Fruit fly (Drosophila melanogaster) whole organism: ENCODE data around the gene CG46426.

Experiments used
- CG8478 ChIP-seq: fragments of >200 bp; optimal IDR thresholded peaks from 2 replicates; lab custom pipeline; 2018; ENCODE audit warnings: inconsistent platforms
- Dll ChIP-seq: fragments of >200 bp; optimal IDR thresholded peaks from 2 replicates; lab custom pipeline; 2017
- EcR ChIP-seq, 2 experiments: fragments of >200 bp; optimal IDR thresholded peaks; 2 replicates each; lab custom pipeline; 2017; ENCODE audit warnings: missing biosample characterization in 2 of 2, missing genetic modification characterization in 2 of 2, missing genetic modification reagents in 2 of 2
- pan ChIP-seq: fragments of >200 bp; optimal IDR thresholded peaks from 2 replicates; lab custom pipeline; 2017
- psq ChIP-seq: fragments of >200 bp; optimal IDR thresholded peaks from 2 replicates; lab custom pipeline; 2017
- usp ChIP-seq: fragments of >200 bp; optimal IDR thresholded peaks from 2 replicates; lab custom pipeline; 2017; ENCODE audit warnings: missing biosample characterization, missing genetic modification characterization, mixed read lengths

CG46426 gene

DNA sequence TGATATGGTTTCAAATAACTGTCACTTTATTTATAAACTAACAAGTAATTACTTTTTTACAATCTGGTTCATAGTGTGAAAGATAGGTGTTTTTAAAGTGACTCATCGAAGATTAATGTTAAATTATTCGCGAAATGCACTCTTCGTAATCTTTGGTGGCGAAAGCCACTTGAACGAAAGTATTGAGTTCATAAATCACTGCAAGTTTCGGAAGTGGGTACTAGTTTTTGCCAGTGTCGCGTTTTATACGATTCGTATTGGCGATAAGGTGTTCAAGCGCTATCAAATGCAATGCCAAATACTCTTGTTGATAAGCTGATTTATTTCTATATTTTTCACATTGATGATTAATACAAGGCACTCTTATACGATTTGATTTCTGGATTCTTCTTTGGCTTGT, 1.1 kb upstream of the CG46426 start:
- TF ChIP-seq psq (lab: Kevin White, UChicago) (no peak), pan (lab: Kevin White, UChicago) (no peak), EcR (GFP tag; optimal IDR thresholded peaks at IDR 0.05; lab: Kevin White, UChicago) (no peak), Dll (no peak), usp (no peak), CG8478 (no peak)

DNA sequence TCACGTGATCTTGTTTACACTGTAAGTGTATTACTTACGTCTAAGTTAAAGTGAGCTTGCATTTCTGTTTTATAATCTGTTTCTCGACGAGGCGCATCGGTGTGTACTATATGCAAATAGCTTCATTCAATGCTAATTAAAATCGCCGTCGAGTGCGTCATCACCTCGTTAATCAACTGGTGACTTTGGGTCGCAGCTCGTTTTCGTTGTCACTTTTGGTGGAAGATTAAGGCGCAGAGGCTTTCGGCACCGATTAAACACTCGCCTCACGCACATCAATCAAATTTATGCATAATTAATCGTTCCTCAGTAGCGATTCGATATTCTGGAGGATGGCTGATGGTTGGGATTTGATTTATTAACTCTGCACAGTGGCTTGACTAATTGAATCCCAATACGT, 1.6 kb downstream of the CG46426 start:
- no peak for TF ChIP-seq EcR (GFP tag; optimal IDR thresholded peaks at IDR 0.05; lab: Kevin White, UChicago)
- no peak for TF ChIP-seq psq (lab: Kevin White, UChicago)
- no peak for TF ChIP-seq pan (lab: Kevin White, UChicago)
- TF ChIP-seq CG8478, result no peak
- TF ChIP-seq Dll, result no peak
- no peak for TF ChIP-seq usp

DNA sequence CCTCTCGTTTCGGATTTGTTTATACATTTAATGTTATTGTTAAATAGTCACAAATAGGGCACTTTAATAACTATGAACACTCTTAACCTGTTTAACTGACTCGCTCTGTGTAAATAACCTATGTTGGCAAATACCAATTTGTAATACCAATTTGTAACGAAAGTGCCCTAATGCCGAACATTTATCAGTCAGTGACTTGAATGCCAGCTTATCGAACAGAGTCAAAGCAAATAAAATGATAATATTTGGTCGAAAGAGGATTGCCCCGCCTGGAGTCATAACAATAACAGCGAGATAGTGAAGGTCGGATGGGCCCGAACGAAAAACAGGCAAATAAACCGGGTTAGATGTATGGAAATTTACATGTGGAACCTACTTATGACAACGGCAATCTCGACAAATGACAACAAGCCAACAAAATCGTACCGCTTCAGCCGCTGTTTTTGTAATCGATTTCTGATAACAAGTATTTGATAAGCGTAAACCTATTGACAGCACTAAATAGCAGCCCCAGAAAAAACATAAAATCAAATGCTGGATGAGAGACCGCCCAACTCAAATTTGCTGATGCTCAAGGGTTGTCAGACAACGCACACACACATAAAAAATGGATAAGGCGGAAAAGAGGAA, 2.6 kb downstream of the CG46426 start:
- TF ChIP-seq Dll, result no peak
- no peak for TF ChIP-seq EcR (GFP tag; optimal IDR thresholded peaks at IDR 0.05; lab: Kevin White, UChicago)

DNA sequence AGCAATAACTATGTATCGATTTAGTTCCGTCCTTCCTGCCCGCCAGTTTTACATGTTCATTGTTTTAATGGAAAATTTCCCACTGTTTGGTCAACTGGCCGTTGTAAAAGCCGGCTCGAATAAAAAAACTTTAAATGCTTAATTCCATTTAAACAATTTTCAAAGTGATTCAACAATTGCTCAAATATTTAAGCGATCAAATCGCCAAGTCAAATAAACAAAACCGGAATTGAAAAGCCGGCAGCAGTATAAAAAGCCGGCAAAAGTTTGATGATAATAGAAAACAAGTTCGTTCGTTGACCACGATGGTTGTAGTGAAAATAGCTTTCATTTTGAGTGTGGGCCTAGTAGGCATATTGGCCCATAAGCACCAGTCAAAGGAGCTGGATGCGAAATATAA, 4.3 kb downstream of the CG46426 start, which contains the start of gene Mal-B1:
Gene Mal-B1, plus strand, starts transcription at position 301 of the 400 bp plus-strand sequence.
- TF ChIP-seq EcR (GFP tag; optimal IDR thresholded peaks at IDR 0.05; lab: Kevin White, UChicago), result no peak
- TF ChIP-seq CG8478, result no peak
- TF ChIP-seq Dll, result no peak
- no peak for TF ChIP-seq psq (lab: Kevin White, UChicago)
- TF ChIP-seq pan (lab: Kevin White, UChicago), result no peak
- TF ChIP-seq usp, result no peak

DNA sequence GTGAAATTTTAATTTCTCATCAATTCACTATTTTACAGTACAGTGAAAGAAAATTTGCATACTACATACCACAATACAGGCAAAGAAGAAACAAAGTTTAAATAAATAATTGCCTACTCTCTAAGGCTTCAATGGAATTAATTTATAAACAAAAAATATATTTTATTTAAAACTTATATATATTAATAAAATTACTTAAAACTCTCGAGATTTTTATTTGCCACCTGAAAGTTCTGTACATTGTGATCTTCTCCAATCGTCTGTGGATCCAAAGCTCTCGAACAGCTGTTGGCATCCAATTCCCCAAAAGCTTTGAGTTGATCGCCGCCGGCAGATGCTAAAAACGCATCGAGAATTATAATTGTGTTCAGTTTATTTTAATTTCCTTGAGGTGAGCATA, 7.0 kb downstream of the CG46426 start, which contains the start of gene Mal-B2:
Gene Mal-B2, plus strand, starts transcription at position 301 of the 400 bp plus-strand sequence.
- TF ChIP-seq psq (lab: Kevin White, UChicago) (no peak), Dll (no peak), EcR (GFP tag; optimal IDR thresholded peaks at IDR 0.05; lab: Kevin White, UChicago) (no peak), CG8478 (no peak), usp (no peak)

DNA sequence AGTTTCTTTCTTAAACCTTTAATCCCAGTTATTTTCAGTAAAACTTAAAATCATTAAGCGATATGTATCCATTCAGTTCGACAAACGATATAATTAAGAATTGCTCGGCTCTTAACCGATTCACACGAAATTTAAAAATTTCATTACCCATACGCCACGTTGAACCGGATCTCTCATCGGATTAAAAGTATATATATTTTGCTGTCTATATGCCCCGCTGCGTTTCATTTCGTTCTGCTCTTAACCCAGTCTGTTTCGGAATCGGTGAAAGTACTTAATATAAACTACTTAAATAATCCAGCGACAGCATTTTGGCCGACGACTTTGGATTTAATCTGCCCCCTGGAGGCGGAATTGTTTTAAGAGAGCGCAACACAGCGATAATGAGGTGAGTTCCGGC, 10.5 kb downstream of the CG46426 start, which contains the start of gene CG42751:
Gene CG42751, plus strand, starts transcription at position 301 of the 400 bp plus-strand sequence.
- TF ChIP-seq CG8478 (no peak), EcR (GFP tag; optimal IDR thresholded peaks at IDR 0.05; lab: Kevin White, UChicago) (no peak), Dll (no peak), usp (no peak), pan (lab: Kevin White, UChicago) (no peak), psq (lab: Kevin White, UChicago) (no peak)

DNA sequence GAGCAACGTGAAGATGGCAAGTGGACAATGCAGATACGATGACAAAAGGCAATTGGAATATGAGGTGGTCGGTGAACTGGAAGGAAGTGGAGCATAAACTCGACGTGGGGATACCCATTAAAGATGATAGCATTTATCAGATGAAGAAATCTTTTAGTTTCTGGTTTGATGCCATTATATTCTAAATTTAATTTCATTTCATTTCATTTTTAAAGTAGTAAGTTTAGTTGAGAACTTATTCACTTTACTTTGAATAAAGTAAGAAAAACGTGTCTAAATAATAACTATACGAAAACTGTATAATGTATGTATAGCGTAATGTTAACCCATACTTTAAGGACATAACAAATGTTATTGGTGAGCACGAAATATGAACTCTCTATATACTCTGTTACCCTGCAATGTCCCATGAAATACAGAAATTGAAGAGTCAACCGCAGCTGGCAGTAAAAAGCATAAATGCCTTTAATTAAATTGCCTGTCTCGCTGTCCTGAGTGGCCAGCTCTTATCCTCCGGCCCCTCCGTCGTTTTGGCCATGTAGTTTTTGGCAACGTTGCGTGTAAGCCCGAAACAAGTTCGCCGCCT, 28.3 kb downstream of the CG46426 start:
- peak; percentile 76 for TF ChIP-seq pan (lab: Kevin White, UChicago)
- no peak for TF ChIP-seq EcR (GFP tag; optimal IDR thresholded peaks at IDR 0.05; lab: Kevin White, UChicago)

DNA sequence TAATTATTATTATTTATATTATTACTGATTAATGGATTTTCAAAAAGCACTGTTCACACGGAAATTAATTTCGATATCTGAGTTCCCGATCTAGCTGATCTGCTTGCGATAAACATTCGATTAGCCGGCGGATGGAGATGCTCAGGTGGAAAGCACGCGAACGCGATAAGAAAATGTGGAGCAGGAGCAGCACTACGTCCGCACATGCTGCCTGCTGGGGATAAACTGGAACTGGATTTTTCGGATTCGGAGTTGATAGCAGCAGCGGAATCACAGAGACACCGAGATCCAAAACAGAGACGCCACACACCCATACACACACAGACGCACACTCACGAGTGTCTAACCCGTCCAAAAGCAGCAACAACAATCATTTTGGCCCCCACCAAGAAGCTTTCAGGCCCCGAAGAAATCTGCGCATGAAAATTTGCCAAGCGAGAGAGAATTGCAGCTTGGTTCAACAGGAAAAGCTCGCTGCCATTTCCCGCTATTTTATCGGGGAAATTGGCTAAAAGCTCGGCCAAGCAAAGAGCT, 31.7 kb downstream of the CG46426 start:
- TF ChIP-seq Dll (no peak), EcR (GFP tag; optimal IDR thresholded peaks at IDR 0.05; lab: Kevin White, UChicago) (no peak), CG8478 (no peak), pan (lab: Kevin White, UChicago) (no peak), usp (no peak), psq (lab: Kevin White, UChicago) (no peak)

DNA sequence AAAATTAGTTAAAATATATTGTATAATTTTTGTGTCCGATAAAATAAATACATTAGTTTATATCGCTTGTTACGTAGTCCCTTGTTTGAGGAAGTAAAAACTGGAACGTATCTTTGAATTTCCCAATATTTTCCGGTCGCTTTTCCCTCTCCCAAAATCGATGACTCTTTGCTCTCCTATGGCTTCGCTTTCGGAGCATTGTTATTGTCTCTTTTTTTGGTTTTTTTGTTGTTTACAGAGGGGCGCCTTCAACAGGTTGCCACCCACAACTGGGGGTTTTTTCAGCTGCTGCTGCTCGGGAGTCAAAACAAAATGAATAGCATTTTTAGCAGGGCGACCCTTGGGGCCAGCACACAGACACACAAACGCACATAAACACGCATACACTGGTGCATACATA, 32.3 kb downstream of the CG46426 start:
- TF ChIP-seq psq (lab: Kevin White, UChicago) (no peak), pan (lab: Kevin White, UChicago) (no peak), EcR (GFP tag; optimal IDR thresholded peaks at IDR 0.05; lab: Kevin White, UChicago) (no peak)

DNA sequence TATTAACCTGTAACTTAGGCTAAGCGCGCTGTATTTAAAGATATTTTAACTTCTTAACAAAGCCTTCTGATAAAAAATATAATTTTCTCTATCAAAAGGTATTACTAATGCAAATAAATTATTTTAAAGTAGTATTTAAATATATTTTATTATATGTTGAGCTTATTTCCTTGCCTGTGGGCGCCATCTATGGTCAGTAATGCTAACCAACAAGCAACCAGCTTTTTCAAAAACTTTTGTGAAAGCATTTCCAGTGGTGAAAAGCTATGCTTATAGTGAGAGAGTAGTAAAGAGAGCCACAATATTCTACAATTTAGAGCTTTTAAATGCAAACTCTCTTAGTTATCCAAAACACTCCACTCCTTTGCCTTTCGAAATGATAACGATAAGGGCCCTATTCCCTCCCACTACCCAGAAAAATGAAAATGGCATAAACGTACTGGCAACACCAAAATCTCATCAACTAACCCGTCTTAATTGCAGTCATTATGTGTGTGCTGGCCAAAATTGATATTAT, 36.2 kb downstream of the CG46426 start:
- TF ChIP-seq psq (lab: Kevin White, UChicago) (no peak), pan (lab: Kevin White, UChicago) (no peak), Dll (no peak), EcR (GFP tag; optimal IDR thresholded peaks at IDR 0.05; lab: Kevin White, UChicago) (no peak), usp (no peak), CG8478 (no peak)
